Worm (Caenorhabditis elegans) whole organism, mixed stage, embryonic: ENCODE measurements around the gene F49C12.2.

ENCODE experiments used
- ceh-43 ChIP-seq: fragments of 200-800 bp; sonication (Bioruptor generic); optimal IDR thresholded peaks from 2 replicates; lab custom pipeline; 2018; ENCODE audit warnings: mild to moderate bottlenecking, missing genetic modification characterization, moderate library complexity, missing compliant biosample characterization
- hlh-1 ChIP-seq: fragments of 150-350 bp; optimal IDR thresholded peaks from 2 replicates; lab custom pipeline; 2014; ENCODE audit warnings: missing biosample characterization, missing genetic modification reagents, missing genetic modification characterization
- mls-2 ChIP-seq: sonication (generic microtip); optimal IDR thresholded peaks from 2 replicates; lab custom pipeline; 2016; ENCODE audit warnings: mild to moderate bottlenecking, missing genetic modification characterization, moderate library complexity, missing compliant biosample characterization
- pha-4 ChIP-seq: fragments of 150-350 bp; optimal IDR thresholded peaks from 2 replicates; lab custom pipeline; 2018; ENCODE audit warnings: missing biosample characterization, missing genetic modification reagents, missing genetic modification characterization
- ztf-11 ChIP-seq: fragments of 150-350 bp; optimal IDR thresholded peaks from 2 replicates; lab custom pipeline; 2014; ENCODE audit warnings: missing biosample characterization, missing genetic modification characterization

DNA sequence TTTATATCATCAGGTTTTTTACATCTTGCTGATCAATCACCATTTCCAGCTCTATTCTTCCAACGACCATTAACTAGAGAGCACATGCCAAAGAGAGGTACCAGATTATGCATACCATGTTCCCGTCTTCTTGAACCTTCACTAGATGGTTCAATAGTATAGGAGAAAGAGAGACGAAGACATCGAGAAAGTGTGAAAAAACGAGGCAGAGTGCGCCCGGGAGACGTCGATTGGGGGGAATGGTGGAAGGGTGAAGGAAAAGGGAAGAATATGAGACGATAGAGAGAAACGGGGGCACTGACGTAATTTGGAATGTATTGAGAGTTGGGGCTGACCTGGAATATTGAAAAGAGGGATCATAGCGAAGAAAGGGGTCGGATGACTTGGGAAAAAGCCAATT, 31.5 kb downstream of the F49C12.2 start:
- no peak for TF ChIP-seq mls-2 (tag; lab: Kevin White, UChicago)
- TF ChIP-seq hlh-1 (tag; lab: Kevin White, UChicago): no peak
- TF ChIP-seq pha-4: no peak
- no peak for TF ChIP-seq ztf-11
- TF ChIP-seq ceh-43 (GFP tag; lab: Kevin White, UChicago): no peak
